Fruit fly (Drosophila melanogaster) Kc167 (cell line): ENCODE results near the gene Osi21.

Experiments
- Myc ChIP-seq: fragments of >200 bp; optimal IDR thresholded peaks from 2 replicates; lab custom pipeline; 2017; ENCODE audit warnings: missing external identifiers
- h ChIP-seq: fragments of >200 bp; optimal IDR thresholded peaks from 3 replicates; lab custom pipeline; 2018; ENCODE audit warnings: missing external identifiers
- psq ChIP-seq: fragments of >200 bp; optimal IDR thresholded peaks from 2 replicates; lab custom pipeline; 2017; ENCODE audit warnings: missing external identifiers

- TF ChIP-seq psq: no peak
- no peak for TF ChIP-seq Myc
- no peak for TF ChIP-seq h
Observed at dm6 chr2L:11269632-11269965, 15.9 kb downstream of the Osi21 start, which contains the start of gene cana.
